Fruit fly (Drosophila melanogaster): ENCODE data around the gene Septin1.

Septin1 gene

dm6 chrX:21357810-21358671, at the start of gene Septin1 (continued):
- TF ChIP-seq nom (GFP tag; optimal IDR thresholded peaks at IDR 0.05) (peak; percentile 56), Max (GFP tag; optimal IDR thresholded peaks at IDR 0.05) (no peak), CG12744 (GFP tag; optimal IDR thresholded peaks at IDR 0.05) (no peak), Aef1 (GFP tag; IDR thresholded peaks at IDR 0.05) (no peak), CG7839 (tag; optimal IDR thresholded peaks at IDR 0.05) (no peak), phol (tag; optimal IDR thresholded peaks at IDR 0.05) (peak; percentile 48), Dbx (GFP tag; IDR thresholded peaks at IDR 0.05) (no peak), corto (GFP tag; optimal IDR thresholded peaks at IDR 0.05) (no peak), sna (GFP tag; IDR thresholded peaks at IDR 0.05; ENCODE audit: partially characterized antibody) (no peak), Dll (GFP tag; IDR thresholded peaks at IDR 0.05; ENCODE audit: partially characterized antibody) (no peak), dpn (GFP tag; optimal IDR thresholded peaks at IDR 0.05) (no peak), NK7.1 (GFP tag; optimal IDR thresholded peaks at IDR 0.05) (no peak), CG10366 (GFP tag; IDR thresholded peaks at IDR 0.05) (no peak), CG4820 (GFP tag; optimal IDR thresholded peaks at IDR 0.05) (no peak), CG6175 (GFP tag; IDR thresholded peaks at IDR 0.05) (no peak), Fer1 (GFP tag; optimal IDR thresholded peaks at IDR 0.05) (no peak), Hsf (GFP tag; optimal IDR thresholded peaks at IDR 0.05) (no peak), CG10147 (GFP tag; optimal IDR thresholded peaks at IDR 0.05) (no peak), ci (GFP tag; IDR thresholded peaks at IDR 0.05) (no peak), jigr1 (GFP tag; IDR thresholded peaks at IDR 0.05) (no peak), CG1529 (GFP tag; optimal IDR thresholded peaks at IDR 0.05) (no peak), CG1602 (GFP tag; optimal IDR thresholded peaks at IDR 0.05) (no peak), Oli (tag; optimal IDR thresholded peaks at IDR 0.05) (no peak), ranshi (GFP tag; IDR thresholded peaks at IDR 0.05) (no peak), insv (GFP tag; optimal IDR thresholded peaks at IDR 0.05) (peak in 1 of 2 experiments; percentile 42), Doc2 (GFP tag; IDR thresholded peaks at IDR 0.05) (no peak), ewg (GFP tag; optimal IDR thresholded peaks at IDR 0.05) (no peak), CoRest (tag; optimal IDR thresholded peaks at IDR 0.05) (peak; percentile 16), Hr39 (optimal IDR thresholded peaks at IDR 0.05) (no peak), Mrtf (GFP tag; IDR thresholded peaks at IDR 0.05) (no peak), Hr51 (GFP tag; optimal IDR thresholded peaks at IDR 0.05) (no peak), BEAF-32 (GFP tag; optimal IDR thresholded peaks at IDR 0.05) (peak; percentile 40), CG12659 (GFP tag; optimal IDR thresholded peaks at IDR 0.05) (peak; percentile 54), MESR4 (GFP tag; optimal IDR thresholded peaks at IDR 0.05) (peak; percentile 54), Abd-B (GFP tag; optimal IDR thresholded peaks at IDR 0.05) (no peak), az2 (GFP tag; optimal IDR thresholded peaks at IDR 0.05) (no peak), E2f1 (GFP tag; IDR thresholded peaks at IDR 0.05) (no peak), CG15479 (GFP tag; optimal IDR thresholded peaks at IDR 0.05) (no peak), CG30403 (GFP tag; optimal IDR thresholded peaks at IDR 0.05) (no peak), Xbp1 (GFP tag; optimal IDR thresholded peaks at IDR 0.05) (no peak), caup (GFP tag; optimal IDR thresholded peaks at IDR 0.05; ENCODE audit: severe bottlenecking) (no peak), nmo (GFP tag; optimal IDR thresholded peaks at IDR 0.05) (peak; percentile 50), NC2α (GFP tag; optimal IDR thresholded peaks at IDR 0.05) (no peak), NfI (GFP tag; optimal IDR thresholded peaks at IDR 0.05) (no peak), maf-S (GFP tag; optimal IDR thresholded peaks at IDR 0.05) (no peak), CG12769 (tag; optimal IDR thresholded peaks at IDR 0.05) (no peak), gfzf (GFP tag; optimal IDR thresholded peaks at IDR 0.05) (peak; percentile 79), Bgb (GFP tag; IDR thresholded peaks at IDR 0.05; ENCODE audit: partially characterized antibody) (0 out of 2 replicates have a peak, but pooled peaks have one; percentile 40), CG14441 (GFP tag; IDR thresholded peaks at IDR 0.05) (no peak)

Data from whole organism, embryonic.